Fruit fly (Drosophila melanogaster) whole organism, wandering third instar larva: ENCODE results near the gene CG10019.

ENCODE experiments used
- Abd-B ChIP-seq: fragments of >200 bp; optimal IDR thresholded peaks from 2 replicates; lab custom pipeline; 2017; ENCODE audit warnings: missing biosample characterization, missing genetic modification characterization
- CG32264 ChIP-seq: fragments of 200-800 bp; sonication (Bioruptor generic); optimal IDR thresholded peaks from 2 replicates; lab custom pipeline; 2016; ENCODE audit warnings: missing biosample characterization, missing genetic modification characterization
- CG9705 ChIP-seq: fragments of 200-800 bp; sonication (Bioruptor generic); optimal IDR thresholded peaks from 2 replicates; lab custom pipeline; 2018; ENCODE audit warnings: missing biosample characterization, mild to moderate bottlenecking, missing genetic modification characterization
- CrebA ChIP-seq: fragments of 200-800 bp; sonication (Bioruptor generic); optimal IDR thresholded peaks from 2 replicates; lab custom pipeline; 2016; ENCODE audit warnings: missing biosample characterization, mild to moderate bottlenecking, missing genetic modification characterization, borderline replicate concordance
- Dfd ChIP-seq: fragments of >200 bp; optimal IDR thresholded peaks from 2 replicates; lab custom pipeline; 2017; ENCODE audit warnings: missing biosample characterization, missing genetic modification characterization
- Dif ChIP-seq: fragments of 200-275, 200-300 bp; sonication (Bioruptor generic); optimal IDR thresholded peaks from 2 replicates; lab custom pipeline; 2018; ENCODE audit warnings: missing biosample characterization, missing genetic modification characterization; ENCODE audit not compliant: partially characterized antibody
- GATAd ChIP-seq: sonication (Bioruptor generic); optimal IDR thresholded peaks from 2 replicates; lab custom pipeline; 2016; ENCODE audit warnings: missing biosample characterization, missing genetic modification characterization
- HLH106 ChIP-seq: fragments of 200-800 bp; optimal IDR thresholded peaks from 3 replicates; lab custom pipeline; 2019; ENCODE audit warnings: missing biosample characterization, mild to moderate bottlenecking, missing genetic modification characterization, moderate library complexity
- Hnf4 ChIP-seq: fragments of 200-800 bp; sonication (Bioruptor generic); optimal IDR thresholded peaks from 2 replicates; lab custom pipeline; 2016; ENCODE audit warnings: missing biosample characterization, mild to moderate bottlenecking, missing genetic modification characterization
- Hr78 ChIP-seq: fragments of >200 bp; optimal IDR thresholded peaks from 2 replicates; lab custom pipeline; 2017; ENCODE audit warnings: missing biosample characterization, missing genetic modification characterization
- Hr83 ChIP-seq: fragments of 200-300 bp; sonication (Bioruptor generic); optimal IDR thresholded peaks from 2 replicates; lab custom pipeline; 2016; ENCODE audit warnings: missing biosample characterization, mild to moderate bottlenecking, missing genetic modification characterization, moderate library complexity; ENCODE audit not compliant: poor library complexity, severe bottlenecking
- Jra ChIP-seq: sonication (Bioruptor generic); optimal IDR thresholded peaks from 2 replicates; lab custom pipeline; 2016; ENCODE audit warnings: missing biosample characterization, missing genetic modification characterization
- Mio ChIP-seq: sonication (Bioruptor generic); optimal IDR thresholded peaks from 2 replicates; lab custom pipeline; 2016; ENCODE audit warnings: missing biosample characterization, missing genetic modification characterization
- Myc ChIP-seq: fragments of >200 bp; optimal IDR thresholded peaks from 2 replicates; lab custom pipeline; 2017
- N ChIP-seq: fragments of >200 bp; optimal IDR thresholded peaks from 2 replicates; lab custom pipeline; 2018; ENCODE audit warnings: missing biosample characterization, missing external identifiers, missing genetic modification characterization
- OdsH ChIP-seq: fragments of 200-800 bp; sonication (Bioruptor generic); optimal IDR thresholded peaks from 2 replicates; lab custom pipeline; 2016; ENCODE audit warnings: missing biosample characterization, mild to moderate bottlenecking, missing genetic modification characterization
- Rel ChIP-seq, 2 experiments: fragments of 200-800 bp; sonication (Bioruptor generic) in 1 of 2; optimal IDR thresholded peaks; 2 replicates in 1 of 2; 3 replicates in 1 of 2; lab custom pipeline; 2016 to 2019; ENCODE audit warnings: mild to moderate bottlenecking in 2 of 2, missing biosample characterization in 2 of 2, missing genetic modification characterization in 2 of 2, moderate library complexity in 1 of 2
- Sp1 ChIP-seq: fragments of 200-800 bp; sonication (Bioruptor generic); optimal IDR thresholded peaks from 3 replicates; lab custom pipeline; 2019; ENCODE audit warnings: missing biosample characterization, mild to moderate bottlenecking, missing genetic modification characterization, moderate library complexity
- Vsx2 ChIP-seq: fragments of 200-300, 225-300 bp; sonication (Bioruptor generic); optimal IDR thresholded peaks from 2 replicates; lab custom pipeline; 2018; ENCODE audit warnings: missing biosample characterization, missing genetic modification characterization; ENCODE audit not compliant: partially characterized antibody
- br ChIP-seq: fragments of 200-800 bp; sonication (Bioruptor generic); optimal IDR thresholded peaks from 2 replicates; lab custom pipeline; 2016; ENCODE audit warnings: missing biosample characterization, missing genetic modification characterization
- brk ChIP-seq: fragments of 200-800 bp; sonication (Bioruptor generic); optimal IDR thresholded peaks from 2 replicates; lab custom pipeline; 2016; ENCODE audit warnings: missing biosample characterization, mild to moderate bottlenecking, missing genetic modification characterization
- dl ChIP-seq, 2 experiments: fragments of 175-275, 200-275 bp in 1 of 2; fragments of 200-275 bp in 1 of 2; sonication (Bioruptor generic); optimal IDR thresholded peaks; lab custom pipeline; 2018; ENCODE audit warnings: mild to moderate bottlenecking in 2 of 2, missing biosample characterization in 2 of 2, missing genetic modification characterization in 2 of 2, moderate library complexity in 2 of 2; ENCODE audit not compliant: partially characterized antibody in 2 of 2, insufficient read depth in 1 of 2
- dmrt93B ChIP-seq: fragments of 200-800 bp; sonication (Bioruptor generic); optimal IDR thresholded peaks from 2 replicates; lab custom pipeline; 2018; ENCODE audit warnings: missing biosample characterization, mild to moderate bottlenecking, missing genetic modification characterization
- dsf ChIP-seq: sonication (Bioruptor generic); optimal IDR thresholded peaks from 2 replicates; lab custom pipeline; 2016; ENCODE audit warnings: missing biosample characterization, missing genetic modification characterization, borderline replicate concordance
- ey ChIP-seq: fragments of 200-800 bp; sonication (Bioruptor generic); optimal IDR thresholded peaks from 2 replicates; lab custom pipeline; 2016; ENCODE audit warnings: missing biosample characterization, missing genetic modification characterization
- foxo ChIP-seq, 2 experiments: fragments of 200-800 bp; sonication (Bioruptor generic); optimal IDR thresholded peaks; 2 replicates in 1 of 2; 3 replicates in 1 of 2; lab custom pipeline; 2016 to 2017; ENCODE audit warnings: missing biosample characterization in 2 of 2, missing genetic modification characterization in 2 of 2
- fru ChIP-seq: fragments of 200-800 bp; sonication (Bioruptor generic); optimal IDR thresholded peaks from 3 replicates; lab custom pipeline; 2016; ENCODE audit warnings: missing biosample characterization, mild to moderate bottlenecking, missing genetic modification characterization
- h ChIP-seq: fragments of 200-800 bp; sonication (Bioruptor generic); optimal IDR thresholded peaks from 3 replicates; lab custom pipeline; 2016; ENCODE audit warnings: missing biosample characterization, mild to moderate bottlenecking, missing genetic modification characterization
- jim ChIP-seq: fragments of 175-275, 200-325 bp; sonication (Bioruptor generic); optimal IDR thresholded peaks from 2 replicates; lab custom pipeline; 2016; ENCODE audit warnings: missing biosample characterization, mild to moderate bottlenecking, missing genetic modification characterization
- lola ChIP-seq: fragments of >200 bp; optimal IDR thresholded peaks from 2 replicates; lab custom pipeline; 2017; ENCODE audit warnings: missing biosample characterization, missing genetic modification characterization
- pan ChIP-seq: fragments of >200 bp; optimal IDR thresholded peaks from 2 replicates; lab custom pipeline; 2017
- psq ChIP-seq: fragments of 200-800 bp; sonication (Bioruptor generic); optimal IDR thresholded peaks from 3 replicates; lab custom pipeline; 2017; ENCODE audit warnings: missing biosample characterization, mild to moderate bottlenecking, missing genetic modification characterization, moderate library complexity
- rgr ChIP-seq: fragments of 200-800 bp; sonication (Bioruptor generic); optimal IDR thresholded peaks from 3 replicates; lab custom pipeline; 2016; ENCODE audit warnings: missing biosample characterization, mild to moderate bottlenecking, missing genetic modification characterization
- sage ChIP-seq: fragments of 200-800 bp; sonication (Bioruptor generic); optimal IDR thresholded peaks from 2 replicates; lab custom pipeline; 2016; ENCODE audit warnings: missing biosample characterization, mild to moderate bottlenecking, missing genetic modification characterization
- sv ChIP-seq: fragments of 200-800 bp; sonication (Bioruptor generic); optimal IDR thresholded peaks from 3 replicates; lab custom pipeline; 2016; ENCODE audit warnings: missing biosample characterization, missing genetic modification characterization
- tai ChIP-seq: sonication (Bioruptor generic); optimal IDR thresholded peaks from 2 replicates; lab custom pipeline; 2016; ENCODE audit warnings: missing biosample characterization, missing genetic modification characterization
- usp ChIP-seq: fragments of >200 bp; optimal IDR thresholded peaks from 2 replicates; lab custom pipeline; 2017; ENCODE audit warnings: missing biosample characterization, missing genetic modification characterization
- woc ChIP-seq: sonication (Bioruptor generic); optimal IDR thresholded peaks from 2 replicates; lab custom pipeline; 2016; ENCODE audit warnings: missing biosample characterization, mild to moderate bottlenecking, missing genetic modification characterization

Gene CG10019

DNA sequence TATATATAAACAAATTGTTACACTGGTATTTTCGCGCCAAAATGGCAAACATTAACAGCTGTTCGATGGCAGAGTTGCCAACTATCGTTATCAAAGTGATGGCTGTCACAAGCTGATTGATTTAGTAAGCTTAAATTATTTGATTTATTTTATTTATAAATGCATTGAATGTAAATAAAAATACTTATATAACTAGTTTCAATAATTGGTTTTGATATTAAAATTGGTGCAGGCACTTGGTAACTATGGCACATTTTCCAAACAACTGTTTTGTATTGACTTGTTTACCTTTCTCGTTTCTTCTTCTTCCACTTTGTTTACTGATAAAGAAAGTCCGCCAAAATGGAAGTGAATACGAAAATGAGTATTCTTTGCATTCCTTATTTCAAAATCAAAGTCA, 18.6 kb upstream of the CG10019 start, which contains the start of gene cutlet:
TSS of gene cutlet (minus strand) at position 84 of the 400 bp plus-strand sequence.
- TF ChIP-seq tai (GFP tag; lab: Kevin White, UChicago) (no peak), Rel (GFP tag; optimal IDR thresholded peaks at IDR 0.05; lab: Kevin White, UChicago) (no peak), Rel (tag; optimal IDR thresholded peaks at IDR 0.05; lab: Kevin White, UChicago) (no peak), Vsx2 (GFP tag; lab: Kevin White, UChicago) (no peak), woc (GFP tag; lab: Kevin White, UChicago) (no peak), Mio (GFP tag; lab: Kevin White, UChicago) (no peak), h (GFP tag; lab: Kevin White, UChicago) (peak; percentile 10), dl (GFP tag; optimal IDR thresholded peaks at IDR 0.05; lab: Kevin White, UChicago; ENCODE audit: insufficient read depth in 1 of 2, partially characterized antibody in 2 of 2) (no peak), dsf (GFP tag; lab: Kevin White, UChicago) (no peak), ey (GFP tag; lab: Kevin White, UChicago) (no peak), CrebA (GFP tag; lab: Kevin White, UChicago) (no peak), GATAd (no peak), sage (GFP tag; lab: Kevin White, UChicago) (no peak), CG9705 (GFP tag; lab: Kevin White, UChicago) (no peak), usp (GFP tag; lab: Kevin White, UChicago) (no peak), Dfd (no peak), Hnf4 (GFP tag; lab: Kevin White, UChicago) (no peak), jim (GFP tag; lab: Kevin White, UChicago) (no peak), HLH106 (peak; percentile 28), OdsH (GFP tag; lab: Kevin White, UChicago) (no peak), Dif (GFP tag; lab: Kevin White, UChicago) (peak; percentile 41), Hr83 (GFP tag; lab: Kevin White, UChicago) (no peak), rgr (peak; percentile 29), Hr78 (GFP tag; lab: Kevin White, UChicago) (no peak), Sp1 (GFP tag; lab: Kevin White, UChicago) (no peak), foxo (GFP tag; optimal IDR thresholded peaks at IDR 0.05; lab: Kevin White, UChicago) (peak in 1 of 2 experiments; percentile 16), Jra (GFP tag; lab: Kevin White, UChicago) (no peak), Abd-B (no peak)

DNA sequence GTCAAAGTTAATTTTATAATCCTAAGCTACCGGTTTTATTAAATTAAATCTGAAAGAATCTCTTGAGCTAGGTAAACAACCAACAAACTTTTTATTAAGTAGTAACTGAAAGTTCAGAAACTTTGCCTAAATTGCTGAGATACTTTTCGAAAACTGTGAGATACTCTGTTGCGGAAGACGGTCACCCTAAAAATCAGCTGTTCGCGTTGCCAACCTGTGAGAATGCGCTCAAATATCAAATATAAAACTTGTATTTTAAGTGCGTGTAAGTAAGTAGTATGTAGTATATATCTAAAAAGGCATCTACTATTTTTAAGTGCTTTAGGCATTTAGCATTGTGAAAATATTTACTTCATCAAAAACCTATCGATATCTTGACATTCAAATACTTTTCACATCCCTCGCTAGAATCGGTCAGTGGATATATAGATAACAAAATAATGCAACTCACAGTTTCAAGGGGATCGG, 17.3 kb upstream of the CG10019 start, which contains the start of the genes CG31955 and CG2818:
TSS of gene CG31955 (minus strand) at position 157 of the 468 bp plus-strand sequence.
TSS of gene CG2818 (plus strand) at position 412 of the 468 bp plus-strand sequence.
- TF ChIP-seq sv, result no peak
- TF ChIP-seq Dif (GFP tag; lab: Kevin White, UChicago), result no peak
- TF ChIP-seq GATAd, result peak; percentile 1
- no peak for TF ChIP-seq usp (GFP tag; lab: Kevin White, UChicago)
- peak; percentile 6 for TF ChIP-seq fru (GFP tag; lab: Kevin White, UChicago)
- TF ChIP-seq jim (GFP tag; lab: Kevin White, UChicago), result no peak
- no peak for TF ChIP-seq dl (GFP tag; optimal IDR thresholded peaks at IDR 0.05; lab: Kevin White, UChicago; ENCODE audit: insufficient read depth in 1 of 2, partially characterized antibody in 2 of 2)
- no peak for TF ChIP-seq pan (lab: Kevin White, UChicago)
- TF ChIP-seq CrebA (GFP tag; lab: Kevin White, UChicago), result no peak
- TF ChIP-seq brk (GFP tag; lab: Kevin White, UChicago), result no peak
- TF ChIP-seq Jra (GFP tag; lab: Kevin White, UChicago), result peak; percentile 47
- no peak for TF ChIP-seq tai (GFP tag; lab: Kevin White, UChicago)
- TF ChIP-seq h (GFP tag; lab: Kevin White, UChicago), result peak; percentile 47
- no peak for TF ChIP-seq CG9705 (GFP tag; lab: Kevin White, UChicago)
- no peak for TF ChIP-seq br (GFP tag; lab: Kevin White, UChicago)
- peak; percentile 55 for TF ChIP-seq Myc
- no peak for TF ChIP-seq Hnf4 (GFP tag; lab: Kevin White, UChicago)
- peak; percentile 34 for TF ChIP-seq woc (GFP tag; lab: Kevin White, UChicago)
- TF ChIP-seq N, result no peak
- peak; percentile 3 for TF ChIP-seq psq (GFP tag; lab: Kevin White, UChicago)
- TF ChIP-seq dsf (GFP tag; lab: Kevin White, UChicago), result no peak
- no peak for TF ChIP-seq dmrt93B
- no peak for TF ChIP-seq Rel (GFP tag; optimal IDR thresholded peaks at IDR 0.05; lab: Kevin White, UChicago)
- peak; percentile 9 for TF ChIP-seq Rel (tag; optimal IDR thresholded peaks at IDR 0.05; lab: Kevin White, UChicago)
- no peak for TF ChIP-seq Hr78 (GFP tag; lab: Kevin White, UChicago)
- peak; percentile 18 for TF ChIP-seq OdsH (GFP tag; lab: Kevin White, UChicago)
- peak; percentile 38 for TF ChIP-seq ey (GFP tag; lab: Kevin White, UChicago)
- no peak for TF ChIP-seq lola
- TF ChIP-seq Dfd, result no peak
- no peak for TF ChIP-seq Abd-B
- TF ChIP-seq Vsx2 (GFP tag; lab: Kevin White, UChicago), result no peak
- TF ChIP-seq rgr, result peak; percentile 47
- no peak for TF ChIP-seq CG32264 (GFP tag; lab: Kevin White, UChicago)
- peak; percentile 17 for TF ChIP-seq HLH106
- peak; percentile 28 to 32 for TF ChIP-seq foxo (GFP tag; optimal IDR thresholded peaks at IDR 0.05; lab: Kevin White, UChicago)
- no peak for TF ChIP-seq sage (GFP tag; lab: Kevin White, UChicago)
- no peak for TF ChIP-seq Mio (GFP tag; lab: Kevin White, UChicago)
- TF ChIP-seq Sp1 (GFP tag; lab: Kevin White, UChicago), result no peak
- TF ChIP-seq Hr83 (GFP tag; lab: Kevin White, UChicago), result no peak
